Worm (Caenorhabditis elegans): ENCODE results near the gene ZK418.6.

- no peak for TF ChIP-seq dpl-1 (GFP tag; optimal IDR thresholded peaks at IDR 0.05)
- TF ChIP-seq rnt-1 (tag; optimal IDR thresholded peaks at IDR 0.05), result no peak
- no peak for TF ChIP-seq fkh-10 (GFP tag; optimal IDR thresholded peaks at IDR 0.05)
- no peak for TF ChIP-seq skn-1 (tag; optimal IDR thresholded peaks at IDR 0.05)
- no peak for TF ChIP-seq hpl-2 (GFP tag; optimal IDR thresholded peaks at IDR 0.05)
- no peak for TF ChIP-seq nhr-11 (tag; optimal IDR thresholded peaks at IDR 0.05)
- no peak for TF ChIP-seq ceh-82 (tag; optimal IDR thresholded peaks at IDR 0.05)
- no peak for TF ChIP-seq ama-1 (optimal IDR thresholded peaks at IDR 0.05)
- TF ChIP-seq elt-3 (tag; optimal IDR thresholded peaks at IDR 0.05), result no peak
- TF ChIP-seq unc-62 (GFP tag; optimal IDR thresholded peaks at IDR 0.05), result no peak
- no peak for TF ChIP-seq ceh-63 (GFP tag; optimal IDR thresholded peaks at IDR 0.05)
- TF ChIP-seq lsy-2 (tag; optimal IDR thresholded peaks at IDR 0.05), result no peak
- no peak for TF ChIP-seq blmp-1 (tag; optimal IDR thresholded peaks at IDR 0.05)
- TF ChIP-seq nhr-28 (tag; optimal IDR thresholded peaks at IDR 0.05), result no peak
Measured at ce11 chrIII:7060531-7061095, 18.0 kb downstream of the ZK418.6 start, which contains the start of gene egg-2.
